Fruit fly (Drosophila melanogaster) whole organism, pupa: ENCODE results near the gene CG6749.
A peak's percentile ranks its signal among the peaks of the same experiment; 100 is the strongest.

ENCODE experiments used
- CG12605 ChIP-seq: fragments of 200-800 bp; sonication (Bioruptor generic); IDR thresholded peaks from 2 replicates; pipeline ENCODE4 v1.3.6; 2022; ENCODE audit warnings: missing biosample characterization, missing genetic modification characterization
- CG4496 ChIP-seq: fragments of 200-800 bp; sonication (Bioruptor generic); IDR thresholded peaks from 3 replicates; pipeline ENCODE4 v1.3.6; 2022; ENCODE audit warnings: missing biosample characterization, missing genetic modification characterization
- CG8159 ChIP-seq: fragments of 200-800 bp; sonication (Bioruptor generic); optimal IDR thresholded peaks from 3 replicates; lab custom pipeline; 2018; ENCODE audit warnings: missing biosample characterization, mild to moderate bottlenecking, missing genetic modification characterization, moderate library complexity

dm6 chr3L:9751625-9752024 lies 18.0 kb upstream of the CG6749 start:
- 0 out of 3 replicates have a peak, but pooled peaks have one; percentile 11 for TF ChIP-seq CG4496 (GFP tag; lab: Robert Waterston, UW)
- no peak for TF ChIP-seq CG8159
- TF ChIP-seq CG12605 (GFP tag; lab: Robert Waterston, UW) = no peak
